Fruit fly (Drosophila melanogaster) whole organism, embryonic: Measurements from ENCODE around the gene TotA.
A peak's percentile ranks its signal among the peaks of the same experiment; 100 is the strongest.

Experiments used
- CG11696 ChIP-seq: fragments of 200-800 bp; sonication (Bioruptor generic); IDR thresholded peaks from 2 replicates; pipeline ENCODE4 v1.3.6; 2022; ENCODE audit warnings: missing biosample characterization, missing genetic modification characterization
- CG12155 ChIP-seq: fragments of 200-800 bp; sonication (Bioruptor generic); optimal IDR thresholded peaks from 3 replicates; lab custom pipeline; 2016; ENCODE audit warnings: missing biosample characterization, missing genetic modification characterization
- CG13424 ChIP-seq: fragments of 200-800 bp; sonication (Bioruptor generic); optimal IDR thresholded peaks from 2 replicates; lab custom pipeline; 2019; ENCODE audit warnings: missing biosample characterization, mild to moderate bottlenecking, missing genetic modification characterization, moderate library complexity
- CG14014 ChIP-seq: fragments of 200-800 bp; sonication (Bioruptor generic); IDR thresholded peaks from 2 replicates; pipeline ENCODE4 v1.3.6; 2022; ENCODE audit warnings: missing biosample characterization, missing genetic modification characterization
- CG14667 ChIP-seq: fragments of 200-800 bp; sonication (Bioruptor generic); IDR thresholded peaks from 2 replicates; pipeline ENCODE4 v1.3.6; 2022; ENCODE audit warnings: missing biosample characterization, missing genetic modification characterization
- CG14965 ChIP-seq: fragments of 200-800 bp; sonication (Bioruptor generic); optimal IDR thresholded peaks from 2 replicates; lab custom pipeline; 2016; ENCODE audit warnings: missing biosample characterization, missing genetic modification characterization, borderline replicate concordance
- CG1647 ChIP-seq: fragments of 200-800 bp; sonication (Bioruptor generic); optimal IDR thresholded peaks from 3 replicates; lab custom pipeline; 2016; ENCODE audit warnings: missing biosample characterization, missing genetic modification characterization
- CG1832 ChIP-seq: fragments of 200-800 bp; sonication (Bioruptor generic); optimal IDR thresholded peaks from 2 replicates; lab custom pipeline; 2017; ENCODE audit warnings: missing biosample characterization, mild to moderate bottlenecking, missing genetic modification characterization, inconsistent platforms
- CG18619 ChIP-seq: fragments of 200-800 bp; sonication (Bioruptor generic); optimal IDR thresholded peaks from 3 replicates; lab custom pipeline; 2017; ENCODE audit warnings: missing biosample characterization, mild to moderate bottlenecking, missing genetic modification characterization
- CG30403 ChIP-seq: fragments of 200-800 bp; sonication (Bioruptor generic); optimal IDR thresholded peaks from 3 replicates; lab custom pipeline; 2016; ENCODE audit warnings: missing biosample characterization, missing genetic modification characterization
- CG6765 ChIP-seq: fragments of 200-800 bp; sonication (Bioruptor generic); optimal IDR thresholded peaks from 3 replicates; lab custom pipeline; 2017; ENCODE audit warnings: missing biosample characterization, mild to moderate bottlenecking, missing genetic modification characterization
- CG7839 ChIP-seq: fragments of 200-800 bp; sonication (Bioruptor generic); optimal IDR thresholded peaks from 3 replicates; lab custom pipeline; 2018; ENCODE audit warnings: missing biosample characterization, mild to moderate bottlenecking, missing genetic modification characterization, moderate library complexity
- CG8944 ChIP-seq: fragments of 200-800 bp; sonication (Bioruptor generic); optimal IDR thresholded peaks from 3 replicates; lab custom pipeline; 2016; ENCODE audit warnings: missing biosample characterization, missing genetic modification characterization
- CG9437 ChIP-seq: fragments of 200-800 bp; sonication (Bioruptor generic); optimal IDR thresholded peaks from 2 replicates; lab custom pipeline; 2018; ENCODE audit warnings: missing biosample characterization, mild to moderate bottlenecking, missing genetic modification characterization
- CG9609 ChIP-seq: fragments of 200-800 bp; sonication (Bioruptor generic); optimal IDR thresholded peaks from 3 replicates; lab custom pipeline; 2016; ENCODE audit warnings: missing biosample characterization, missing genetic modification characterization
- CG9727 ChIP-seq: fragments of 200-800 bp; sonication (Bioruptor generic); optimal IDR thresholded peaks from 3 replicates; lab custom pipeline; 2017; ENCODE audit warnings: missing biosample characterization, mild to moderate bottlenecking, missing genetic modification characterization
- CG9817 ChIP-seq: fragments of 200-800 bp; sonication (Bioruptor generic); optimal IDR thresholded peaks from 2 replicates; lab custom pipeline; 2018; ENCODE audit warnings: missing biosample characterization, mild to moderate bottlenecking, missing genetic modification characterization, moderate library complexity
- Chrac-16 ChIP-seq: fragments of 200-800 bp; sonication (Bioruptor generic); optimal IDR thresholded peaks from 3 replicates; lab custom pipeline; 2016; ENCODE audit warnings: missing biosample characterization, missing genetic modification characterization
- D ChIP-seq, 2 experiments: fragments of 200-800 bp in 1 of 2; fragments of >200 bp in 1 of 2; sonication (Bioruptor generic) in 1 of 2; optimal IDR thresholded peaks; 2 replicates in 1 of 2; 3 replicates in 1 of 2; lab custom pipeline; 2017; ENCODE audit warnings: mild to moderate bottlenecking in 1 of 2, missing biosample characterization in 1 of 2, missing genetic modification characterization in 1 of 2, missing genetic modification reagents in 1 of 2
- Dip3 ChIP-seq: fragments of 200-800 bp; sonication (Bioruptor generic); optimal IDR thresholded peaks from 3 replicates; lab custom pipeline; 2016; ENCODE audit warnings: missing biosample characterization, missing genetic modification characterization
- Dref ChIP-seq: fragments of 200-800 bp; sonication (Bioruptor generic); IDR thresholded peaks from 2 replicates; pipeline ENCODE4 v1.3.6; 2022; ENCODE audit warnings: missing biosample characterization, missing genetic modification characterization
- HLHmδ ChIP-seq: fragments of 200-800 bp; sonication (Bioruptor generic); optimal IDR thresholded peaks from 2 replicates; lab custom pipeline; 2018; ENCODE audit warnings: missing biosample characterization, mild to moderate bottlenecking, missing genetic modification characterization, moderate library complexity
- Hsf ChIP-seq: fragments of 200-800 bp; sonication (Bioruptor generic); optimal IDR thresholded peaks from 3 replicates; lab custom pipeline; 2016; ENCODE audit warnings: missing biosample characterization, missing genetic modification characterization
- Med ChIP-seq: fragments of 200-800 bp; sonication (Bioruptor generic); peaks from one replicate; lab custom pipeline; 2016; ENCODE audit warnings: missing biosample characterization, missing genetic modification characterization, mild to moderate bottlenecking, inconsistent platforms, moderate library complexity
- NC2α ChIP-seq: fragments of 200-800 bp; sonication (Bioruptor generic); optimal IDR thresholded peaks from 2 replicates; lab custom pipeline; 2016; ENCODE audit warnings: missing biosample characterization, missing genetic modification characterization
- Ptx1 ChIP-seq: fragments of 200-800 bp; sonication (Bioruptor generic); IDR thresholded peaks from 2 replicates; pipeline ENCODE4 v1.3.6; 2022; ENCODE audit warnings: missing biosample characterization, missing genetic modification characterization
- Xbp1 ChIP-seq: fragments of 200-800 bp; sonication (Bioruptor generic); optimal IDR thresholded peaks from 3 replicates; lab custom pipeline; 2016; ENCODE audit warnings: missing biosample characterization, mild to moderate bottlenecking, missing genetic modification characterization
- cg ChIP-seq: fragments of 200-800 bp; sonication (Bioruptor generic); optimal IDR thresholded peaks from 3 replicates; lab custom pipeline; 2019; ENCODE audit warnings: missing biosample characterization, mild to moderate bottlenecking, missing genetic modification characterization, moderate library complexity
- chif ChIP-seq, 2 experiments: fragments of 200-800 bp; sonication (Bioruptor generic); optimal IDR thresholded peaks; 3 replicates each; lab custom pipeline; 2016; ENCODE audit warnings: missing biosample characterization in 2 of 2, missing genetic modification characterization in 2 of 2
- crc ChIP-seq: fragments of 200-800 bp; sonication (Bioruptor generic); optimal IDR thresholded peaks from 2 replicates; lab custom pipeline; 2016; ENCODE audit warnings: missing biosample characterization, missing genetic modification characterization
- croc ChIP-seq: fragments of 200-800 bp; sonication (Bioruptor generic); conservative IDR thresholded peaks from 3 replicates; pipeline ENCODE4 v1.3.6; 2022; ENCODE audit warnings: missing biosample characterization, missing genetic modification characterization
- dysf ChIP-seq: fragments of 200-800 bp; sonication (Bioruptor generic); IDR thresholded peaks from 3 replicates; pipeline ENCODE4 v1.3.6; 2022; ENCODE audit warnings: missing biosample characterization, missing genetic modification characterization
- emc ChIP-seq: fragments of 200-800 bp; sonication (Bioruptor generic); optimal IDR thresholded peaks from 2 replicates; lab custom pipeline; 2016; ENCODE audit warnings: missing biosample characterization, missing genetic modification characterization
- eyg ChIP-seq: fragments of 200-800 bp; sonication (Bioruptor generic); optimal IDR thresholded peaks from 3 replicates; lab custom pipeline; 2016; ENCODE audit warnings: missing biosample characterization, missing genetic modification characterization
- fd3F ChIP-seq: fragments of 200-800 bp; sonication (Bioruptor generic); optimal IDR thresholded peaks from 2 replicates; lab custom pipeline; 2018; ENCODE audit warnings: missing biosample characterization, mild to moderate bottlenecking, missing genetic modification characterization, moderate library complexity
- ftz-f1 ChIP-seq: fragments of 200-800 bp; sonication (Bioruptor generic); optimal IDR thresholded peaks from 2 replicates; lab custom pipeline; 2016; ENCODE audit warnings: missing biosample characterization, missing genetic modification characterization
- fu2 ChIP-seq: fragments of 200-800 bp; sonication (Bioruptor generic); optimal IDR thresholded peaks from 2 replicates; lab custom pipeline; 2016; ENCODE audit warnings: missing biosample characterization, missing genetic modification characterization
- gro ChIP-seq: fragments of 200-800 bp; sonication (Bioruptor generic); optimal IDR thresholded peaks from 2 replicates; lab custom pipeline; 2016; ENCODE audit warnings: missing biosample characterization, missing genetic modification characterization
- gsb ChIP-seq: fragments of 200-800 bp; sonication (Bioruptor generic); IDR thresholded peaks from 2 replicates; pipeline ENCODE4 v1.3.6; 2022; ENCODE audit warnings: missing biosample characterization, missing genetic modification characterization
- h ChIP-seq: fragments of >200 bp; optimal IDR thresholded peaks from 2 replicates; lab custom pipeline; 2017
- ham ChIP-seq: fragments of 200-800 bp; sonication (Bioruptor generic); IDR thresholded peaks from 2 replicates; pipeline ENCODE4 v1.3.6; 2022; ENCODE audit warnings: missing biosample characterization, missing genetic modification characterization
- hth ChIP-seq: fragments of >200 bp; optimal IDR thresholded peaks from 2 replicates; lab custom pipeline; 2017; ENCODE audit warnings: inconsistent platforms
- jigr1 ChIP-seq: fragments of 200-800 bp; sonication (Bioruptor generic); IDR thresholded peaks from 3 replicates; pipeline ENCODE4 v1.3.6; 2022; ENCODE audit warnings: missing biosample characterization, missing genetic modification characterization
- lilli ChIP-seq: fragments of 200-800 bp; sonication (Bioruptor generic); optimal IDR thresholded peaks from 3 replicates; lab custom pipeline; 2016; ENCODE audit warnings: missing biosample characterization, missing genetic modification characterization
- pnt ChIP-seq: fragments of 200-800 bp; sonication (Bioruptor generic); optimal IDR thresholded peaks from 3 replicates; lab custom pipeline; 2016; ENCODE audit warnings: missing biosample characterization, missing genetic modification characterization
- pzg ChIP-seq: fragments of 200-800 bp; sonication (Bioruptor generic); optimal IDR thresholded peaks from 3 replicates; lab custom pipeline; 2018; ENCODE audit warnings: missing biosample characterization, mild to moderate bottlenecking, missing genetic modification characterization, moderate library complexity
- stc ChIP-seq: fragments of 200-800 bp; sonication (Bioruptor generic); IDR thresholded peaks from 2 replicates; pipeline ENCODE4 v1.3.6; 2022; ENCODE audit warnings: missing biosample characterization, missing genetic modification characterization
- sug ChIP-seq: fragments of 200-800 bp; optimal IDR thresholded peaks from 2 replicates; lab custom pipeline; 2019; ENCODE audit warnings: missing biosample characterization, mild to moderate bottlenecking, missing genetic modification characterization, moderate library complexity
- zen2 ChIP-seq: fragments of 200-800 bp; sonication (Bioruptor generic); IDR thresholded peaks from 3 replicates; pipeline ENCODE4 v1.3.6; 2022; ENCODE audit warnings: missing biosample characterization, missing genetic modification characterization; ENCODE audit not compliant: partially characterized antibody

The TotA gene

DNA sequence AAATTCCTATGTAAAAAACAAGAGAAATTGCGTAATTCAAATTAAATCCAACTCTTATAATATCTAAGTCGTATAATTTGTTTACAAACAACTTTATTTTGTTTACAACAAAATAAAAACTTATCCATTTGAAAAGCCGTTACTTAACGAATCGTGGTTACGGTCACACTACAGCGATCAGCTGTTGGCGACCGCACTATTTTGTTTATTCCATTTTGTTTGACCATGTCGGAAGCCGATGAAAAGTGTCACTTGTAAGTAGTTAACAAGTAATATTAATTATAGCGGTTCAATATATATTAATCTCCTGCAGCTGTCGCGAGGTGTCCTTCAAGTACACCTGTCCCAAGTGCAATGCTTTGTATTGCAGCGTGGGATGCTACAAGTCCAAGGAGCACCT lies 39.9 kb upstream of the TotA start, which contains the start of gene CG31223 (continued):
- TF ChIP-seq emc (no peak), crc (GFP tag; lab: Kevin White, UChicago) (no peak), pzg (GFP tag; lab: Kevin White, UChicago) (peak; percentile 9), CG14965 (GFP tag; lab: Kevin White, UChicago) (no peak), CG6765 (GFP tag; lab: Kevin White, UChicago) (no peak), NC2α (GFP tag; lab: Kevin White, UChicago) (no peak), CG14667 (GFP tag; lab: Robert Waterston, UW) (no peak), CG7839 (tag; lab: Kevin White, UChicago) (no peak), CG9609 (GFP tag; lab: Kevin White, UChicago) (no peak), fu2 (GFP tag; lab: Kevin White, UChicago) (no peak), CG1832 (no peak), gro (no peak), CG30403 (GFP tag; lab: Kevin White, UChicago) (no peak), Dip3 (GFP tag; lab: Kevin White, UChicago) (no peak), ftz-f1 (GFP tag; lab: Kevin White, UChicago) (no peak), Dref (GFP tag; lab: Robert Waterston, UW) (no peak), CG14014 (GFP tag; lab: Robert Waterston, UW) (no peak), croc (no peak), CG1647 (no peak), hth (lab: Kevin White, UChicago) (no peak)
- TF ChIP-seq, all 482 proteins: peak for 8

DNA sequence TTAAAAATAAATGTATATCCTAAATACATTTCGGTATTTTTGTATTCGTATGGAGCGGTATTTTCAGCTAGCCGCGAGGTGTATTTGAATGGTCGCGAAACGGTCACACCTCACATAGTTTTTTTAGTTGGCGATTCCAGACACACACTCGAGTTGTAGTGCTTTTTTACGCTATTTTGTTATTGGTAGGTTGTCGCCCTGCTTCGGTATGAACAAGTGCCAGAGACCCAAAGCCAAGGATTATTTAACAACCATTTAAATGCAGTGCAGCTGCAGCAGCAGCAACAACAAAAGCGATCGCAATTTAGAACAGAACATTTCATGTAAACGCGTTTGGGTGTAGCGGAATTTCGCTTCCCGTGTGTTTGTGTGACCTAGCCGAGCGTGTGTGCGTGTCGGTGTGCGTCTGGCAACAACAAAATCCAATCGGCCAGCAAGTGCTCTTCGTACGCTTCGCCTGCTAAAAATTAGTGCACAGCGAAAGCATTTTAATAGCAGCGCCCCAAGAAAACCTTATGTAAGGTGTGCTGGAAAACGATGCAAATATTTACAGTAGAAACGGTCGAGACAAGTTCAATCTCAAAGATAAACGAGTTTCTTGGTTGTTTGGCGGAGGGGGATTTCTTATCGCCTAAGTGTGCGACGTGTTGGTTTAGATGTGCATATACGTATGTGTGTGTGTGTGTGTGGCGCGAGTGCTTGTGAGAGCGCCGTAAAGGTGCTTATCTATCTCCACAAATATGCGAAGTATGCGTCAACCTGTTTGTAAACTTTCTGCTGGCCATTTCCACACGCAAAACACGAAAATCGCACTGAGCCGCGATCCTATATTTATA lies 37.9 kb upstream of the TotA start, which contains the start of gene Synd:
Gene Synd (plus strand): TSS at position 111 of the 836 bp plus-strand sequence.
- peak; percentile 14; the same call in 1 of the 2 replicates for TF ChIP-seq stc
- TF ChIP-seq chif (GFP tag; optimal IDR thresholded peaks at IDR 0.05; lab: Kevin White, UChicago) = no peak
- TF ChIP-seq Chrac-16 (GFP tag; lab: Kevin White, UChicago) = no peak
- no peak for TF ChIP-seq jigr1
- TF ChIP-seq ham = no peak
- TF ChIP-seq pnt (GFP tag; lab: Kevin White, UChicago) = no peak
- TF ChIP-seq CG11696 (GFP tag; lab: Robert Waterston, UW) = no peak
- no peak for TF ChIP-seq Xbp1
- TF ChIP-seq CG14965 (GFP tag; lab: Kevin White, UChicago) = no peak
- TF ChIP-seq dysf (GFP tag; lab: Robert Waterston, UW) = peak; percentile 35; the same call in 1 of the 3 replicates
- TF ChIP-seq sug (tag; lab: Kevin White, UChicago) = peak; percentile 18
- no peak for TF ChIP-seq CG13424
- TF ChIP-seq HLHmδ (GFP tag; lab: Kevin White, UChicago) = no peak
- TF ChIP-seq eyg = no peak
- peak; percentile 96 for TF ChIP-seq cg
- no peak for TF ChIP-seq CG9437 (GFP tag; lab: Kevin White, UChicago)
- TF ChIP-seq CG8944 (GFP tag; lab: Kevin White, UChicago) = no peak
- TF ChIP-seq gro = peak; percentile 43
- no peak for TF ChIP-seq zen2 (GFP tag; lab: Robert Waterston, UW)
- TF ChIP-seq CG12155 (GFP tag; lab: Kevin White, UChicago) = no peak
- no peak for TF ChIP-seq gsb (GFP tag; lab: Robert Waterston, UW)
- TF ChIP-seq h (lab: Kevin White, UChicago) = no peak
- no peak for TF ChIP-seq fd3F (GFP tag; lab: Kevin White, UChicago)
- TF ChIP-seq D (optimal IDR thresholded peaks at IDR 0.05; lab: Kevin White, UChicago) = no peak
- TF ChIP-seq D (GFP tag; optimal IDR thresholded peaks at IDR 0.05; lab: Kevin White, UChicago) = peak; percentile 43
- no peak for TF ChIP-seq CG9727 (GFP tag; lab: Kevin White, UChicago)
- TF ChIP-seq CG9817 (tag; lab: Kevin White, UChicago) = no peak
- peak; percentile 18 for TF ChIP-seq lilli
- TF ChIP-seq Ptx1 (GFP tag; lab: Robert Waterston, UW) = no peak
- no peak for TF ChIP-seq croc
- TF ChIP-seq Med (GFP tag; lab: Kevin White, UChicago) = peak; percentile 81
- no peak for TF ChIP-seq Hsf (GFP tag; lab: Kevin White, UChicago)
- no peak for TF ChIP-seq CG18619 (GFP tag; lab: Kevin White, UChicago)
